Fruit fly (Drosophila melanogaster): ENCODE measurements around the gene Ir94c.

Gene Ir94c

DNA sequence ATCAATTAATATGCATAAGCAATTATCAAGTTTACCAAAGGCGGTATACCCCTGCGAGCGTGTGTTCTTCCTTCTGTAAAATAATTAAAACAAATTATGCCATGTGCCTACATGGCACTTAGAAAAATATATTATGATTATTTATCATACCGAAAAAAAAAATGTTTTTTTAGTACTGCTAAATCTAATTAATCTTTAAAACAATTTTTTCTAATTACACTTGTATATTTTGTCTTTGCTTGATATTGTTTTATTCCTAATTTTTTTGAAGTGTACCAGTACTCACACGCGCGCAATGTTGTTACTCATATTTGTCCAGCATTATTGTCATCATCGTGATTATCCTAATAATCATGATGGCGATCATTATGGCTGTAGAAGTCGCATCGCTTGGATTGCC lies 4.1 kb upstream of the Ir94c start (continued):
- no peak for TF ChIP-seq pita (GFP tag; optimal IDR thresholded peaks at IDR 0.05)
- no peak for TF ChIP-seq CG3407 (GFP tag; optimal IDR thresholded peaks at IDR 0.05)
- TF ChIP-seq h (optimal IDR thresholded peaks at IDR 0.05): no peak
- TF ChIP-seq CG2889 (GFP tag; IDR thresholded peaks at IDR 0.05): no peak
- no peak for TF ChIP-seq CG7271 (tag; optimal IDR thresholded peaks at IDR 0.05)
- TF ChIP-seq slou (GFP tag; optimal IDR thresholded peaks at IDR 0.05): no peak
- TF ChIP-seq Fer1 (GFP tag; optimal IDR thresholded peaks at IDR 0.05): no peak
- TF ChIP-seq CG17829 (tag; optimal IDR thresholded peaks at IDR 0.05): no peak
- no peak for TF ChIP-seq Side (GFP tag; optimal IDR thresholded peaks at IDR 0.05)
- peak; percentile 27; the same call in 1 of the 2 replicates for TF ChIP-seq Rfx (GFP tag; IDR thresholded peaks at IDR 0.05)
- TF ChIP-seq wor (GFP tag; IDR thresholded peaks at IDR 0.05): 0 out of 2 replicates have a peak, but pooled peaks have one; percentile 12
- TF ChIP-seq CG3847 (GFP tag; IDR thresholded peaks at IDR 0.05): peak; percentile 34; the same call in 1 of the 2 replicates
- no peak for TF ChIP-seq Asciz (GFP tag; optimal IDR thresholded peaks at IDR 0.05)
- no peak for TF ChIP-seq CG13123 (GFP tag; optimal IDR thresholded peaks at IDR 0.05)
- TF ChIP-seq Sox102F (GFP tag; optimal IDR thresholded peaks at IDR 0.05): peak; percentile 33
- peak; percentile 49 for TF ChIP-seq row (GFP tag; IDR thresholded peaks at IDR 0.05)
- no peak for TF ChIP-seq CG10462 (GFP tag; optimal IDR thresholded peaks at IDR 0.05)
- peak; percentile 37; the same call in 1 of the 3 replicates for TF ChIP-seq tgo (GFP tag; IDR thresholded peaks at IDR 0.05)
- TF ChIP-seq Dek (tag; optimal IDR thresholded peaks at IDR 0.05): no peak
- peak; percentile 22 for TF ChIP-seq unpg (GFP tag; optimal IDR thresholded peaks at IDR 0.05)
- TF ChIP-seq gem (tag; optimal IDR thresholded peaks at IDR 0.05): peak; percentile 55
- TF ChIP-seq Eip74EF (GFP tag; optimal IDR thresholded peaks at IDR 0.05): no peak
- TF ChIP-seq ap (GFP tag; IDR thresholded peaks at IDR 0.05): 0 out of 2 replicates have a peak, but pooled peaks have one; percentile 35
- TF ChIP-seq CG8388 (GFP tag; optimal IDR thresholded peaks at IDR 0.05): peak; percentile 7
- TF ChIP-seq gro (GFP tag; optimal IDR thresholded peaks at IDR 0.05): no peak
- TF ChIP-seq Camta (GFP tag; optimal IDR thresholded peaks at IDR 0.05): no peak
- TF ChIP-seq Hr3 (GFP tag; optimal IDR thresholded peaks at IDR 0.05): no peak
- TF ChIP-seq CG17802 (tag; optimal IDR thresholded peaks at IDR 0.05): no peak
- peak; percentile 39 for TF ChIP-seq CG11504 (tag; optimal IDR thresholded peaks at IDR 0.05)
- peak; percentile 58 for TF ChIP-seq sens (GFP tag)
- peak; percentile 34 for TF ChIP-seq dmrt11E (tag; optimal IDR thresholded peaks at IDR 0.05)
- no peak for TF ChIP-seq NC2α (GFP tag; optimal IDR thresholded peaks at IDR 0.05)
- TF ChIP-seq CG4707 (GFP tag; optimal IDR thresholded peaks at IDR 0.05): no peak
- TF ChIP-seq Xbp1 (GFP tag; optimal IDR thresholded peaks at IDR 0.05): peak; percentile 15
- no peak for TF ChIP-seq gcm (GFP tag; optimal IDR thresholded peaks at IDR 0.05)
- peak; percentile 56 for TF ChIP-seq Meics (GFP tag; optimal IDR thresholded peaks at IDR 0.05)
- no peak for TF ChIP-seq unc-4 (GFP tag; IDR thresholded peaks at IDR 0.05; ENCODE audit: partially characterized antibody)
- TF ChIP-seq Dp (GFP tag; optimal IDR thresholded peaks at IDR 0.05): no peak
- no peak for TF ChIP-seq pb (GFP tag; optimal IDR thresholded peaks at IDR 0.05)
- TF ChIP-seq phol (tag; optimal IDR thresholded peaks at IDR 0.05): peak; percentile 35
- no peak for TF ChIP-seq CG4730 (GFP tag; IDR thresholded peaks at IDR 0.05)
- TF ChIP-seq CG4424 (GFP tag; optimal IDR thresholded peaks at IDR 0.05): peak; percentile 22
- no peak for TF ChIP-seq cwo (GFP tag; optimal IDR thresholded peaks at IDR 0.05)
- peak; percentile 22 for TF ChIP-seq Sox100B (GFP tag; optimal IDR thresholded peaks at IDR 0.05)
- TF ChIP-seq ttk (GFP tag; IDR thresholded peaks at IDR 0.05): no peak
- no peak for TF ChIP-seq sr (GFP tag; IDR thresholded peaks at IDR 0.05)
- TF ChIP-seq slbo (GFP tag; IDR thresholded peaks at IDR 0.05): no peak
- TF ChIP-seq CG2712 (tag; optimal IDR thresholded peaks at IDR 0.05): peak; percentile 35
- TF ChIP-seq fd96Cb (tag; optimal IDR thresholded peaks at IDR 0.05): peak; percentile 19
- peak; percentile 33 for TF ChIP-seq CG12391 (tag; optimal IDR thresholded peaks at IDR 0.05)
- TF ChIP-seq vvl (GFP tag; IDR thresholded peaks at IDR 0.05): no peak

Measured in whole organism, embryonic.